Fruit fly (Drosophila melanogaster) whole organism, embryonic: ENCODE measurements around the gene pps.

Source experiments
- Atf3 ChIP-seq: fragments of 200-800 bp; sonication (Bioruptor generic); optimal IDR thresholded peaks from 3 replicates; lab custom pipeline; 2016; ENCODE audit warnings: missing biosample characterization, missing genetic modification characterization
- B-H2 ChIP-seq: fragments of 200-800 bp; sonication (Bioruptor generic); optimal IDR thresholded peaks from 2 replicates; lab custom pipeline; 2018; ENCODE audit warnings: missing biosample characterization, mild to moderate bottlenecking, missing genetic modification characterization
- Blimp-1 ChIP-seq: fragments of 200-800 bp; sonication (Bioruptor generic); optimal IDR thresholded peaks from 3 replicates; lab custom pipeline; 2018; ENCODE audit warnings: missing biosample characterization, missing genetic modification characterization, mild to moderate bottlenecking, moderate library complexity, missing genetic modification reagents
- CG11504 ChIP-seq: fragments of 200-800 bp; sonication (Bioruptor generic); optimal IDR thresholded peaks from 3 replicates; lab custom pipeline; 2019; ENCODE audit warnings: missing biosample characterization, mild to moderate bottlenecking, missing genetic modification characterization, moderate library complexity
- CG11560 ChIP-seq: fragments of 200-800 bp; sonication (Bioruptor generic); IDR thresholded peaks from 3 replicates; pipeline ENCODE4 v1.3.6; 2022; ENCODE audit warnings: missing biosample characterization, missing genetic modification characterization
- CG12744 ChIP-seq: fragments of 200-800 bp; sonication (Bioruptor generic); optimal IDR thresholded peaks from 2 replicates; lab custom pipeline; 2016; ENCODE audit warnings: missing biosample characterization, missing genetic modification characterization
- CG13123 ChIP-seq: fragments of 200-800 bp; sonication (Bioruptor generic); optimal IDR thresholded peaks from 2 replicates; lab custom pipeline; 2016; ENCODE audit warnings: missing biosample characterization, missing genetic modification characterization
- CG13287 ChIP-seq: fragments of 200-800 bp; sonication (Bioruptor generic); IDR thresholded peaks from 2 replicates; pipeline ENCODE4 v1.3.6; 2022; ENCODE audit warnings: missing biosample characterization, missing genetic modification characterization; ENCODE audit not compliant: partially characterized antibody
- CG15514 ChIP-seq: fragments of 200-800 bp; sonication (Bioruptor generic); optimal IDR thresholded peaks from 3 replicates; lab custom pipeline; 2017; ENCODE audit warnings: missing biosample characterization, missing genetic modification characterization, mild to moderate bottlenecking, moderate library complexity, missing genetic modification reagents
- CG18476 ChIP-seq: fragments of 200-800 bp; sonication (Bioruptor generic); optimal IDR thresholded peaks from 2 replicates; lab custom pipeline; 2016; ENCODE audit warnings: missing biosample characterization, mild to moderate bottlenecking, missing genetic modification characterization
- CG2120 ChIP-seq: fragments of 200-800 bp; sonication (Bioruptor generic); optimal IDR thresholded peaks from 3 replicates; lab custom pipeline; 2016; ENCODE audit warnings: missing biosample characterization, missing genetic modification characterization
- CG3163 ChIP-seq: fragments of 200-800 bp; sonication (Bioruptor generic); optimal IDR thresholded peaks from 3 replicates; lab custom pipeline; 2016; ENCODE audit warnings: missing biosample characterization, missing genetic modification characterization
- CG32532 ChIP-seq: fragments of 200-800 bp; sonication (Bioruptor generic); IDR thresholded peaks from 2 replicates; pipeline ENCODE4 v1.3.6; 2022; ENCODE audit warnings: missing biosample characterization, missing genetic modification characterization
- CG6654 ChIP-seq: fragments of 200-800 bp; sonication (Bioruptor generic); optimal IDR thresholded peaks from 2 replicates; lab custom pipeline; 2017; ENCODE audit warnings: missing biosample characterization, mild to moderate bottlenecking, missing genetic modification characterization
- CG6765 ChIP-seq: fragments of 200-800 bp; sonication (Bioruptor generic); optimal IDR thresholded peaks from 3 replicates; lab custom pipeline; 2017; ENCODE audit warnings: missing biosample characterization, mild to moderate bottlenecking, missing genetic modification characterization
- CG7963 ChIP-seq: fragments of 200-800 bp; sonication (Bioruptor generic); IDR thresholded peaks from 3 replicates; pipeline ENCODE4 v1.3.6; 2022; ENCODE audit warnings: missing biosample characterization, missing genetic modification characterization; ENCODE audit not compliant: partially characterized antibody
- Deaf1 ChIP-seq: fragments of 200-800 bp; optimal IDR thresholded peaks from 3 replicates; lab custom pipeline; 2019; ENCODE audit warnings: missing biosample characterization, mild to moderate bottlenecking, missing genetic modification characterization, moderate library complexity
- H2.0 ChIP-seq: fragments of 200-800 bp; sonication (Bioruptor generic); IDR thresholded peaks from 2 replicates; pipeline ENCODE4 v1.3.6; 2022; ENCODE audit warnings: missing biosample characterization, missing genetic modification characterization
- Hey ChIP-seq: fragments of 200-800 bp; sonication (Bioruptor generic); optimal IDR thresholded peaks from 3 replicates; lab custom pipeline; 2018; ENCODE audit warnings: missing biosample characterization, mild to moderate bottlenecking, missing genetic modification characterization
- MBD-R2 ChIP-seq: fragments of 200-800 bp; sonication (Bioruptor generic); IDR thresholded peaks from 2 replicates; pipeline ENCODE4 v1.3.6; 2022; ENCODE audit warnings: missing biosample characterization, missing genetic modification characterization
- Med ChIP-seq: fragments of 200-800 bp; sonication (Bioruptor generic); peaks from one replicate; lab custom pipeline; 2016; ENCODE audit warnings: missing biosample characterization, missing genetic modification characterization, mild to moderate bottlenecking, inconsistent platforms, moderate library complexity
- Mrtf ChIP-seq: fragments of 200-800 bp; sonication (Bioruptor generic); IDR thresholded peaks from 3 replicates; pipeline ENCODE4 v1.3.6; 2022; ENCODE audit warnings: missing biosample characterization, missing genetic modification characterization
- Poxn ChIP-seq: fragments of 200-800 bp; sonication (Bioruptor generic); IDR thresholded peaks from 2 replicates; pipeline ENCODE4 v1.3.6; 2022; ENCODE audit warnings: missing biosample characterization, missing genetic modification characterization
- Rfx ChIP-seq: fragments of 200-800 bp; sonication (Bioruptor generic); IDR thresholded peaks from 2 replicates; pipeline ENCODE4 v1.3.6; 2022; ENCODE audit warnings: missing biosample characterization, missing genetic modification characterization
- Six4 ChIP-seq: fragments of 200-800 bp; sonication (Bioruptor generic); optimal IDR thresholded peaks from 2 replicates; lab custom pipeline; 2016; ENCODE audit warnings: missing biosample characterization, missing genetic modification characterization
- Trl ChIP-seq, 3 experiments: fragments of >200 bp in 2 of 3; fragments of 200-800 bp in 1 of 3; sonication (Bioruptor generic) in 1 of 3; optimal IDR thresholded peaks; 2 replicates in 1 of 3; 3 replicates in 2 of 3; lab custom pipeline; 2016 to 2017; ENCODE audit warnings: missing biosample characterization in 1 of 3, missing genetic modification characterization in 1 of 3
- Usf ChIP-seq: fragments of 200-800 bp; sonication (Bioruptor generic); optimal IDR thresholded peaks from 2 replicates; lab custom pipeline; 2017; ENCODE audit warnings: missing genotype, missing biosample characterization, missing genetic modification characterization
- al ChIP-seq: fragments of 200-800 bp; sonication (Bioruptor generic); IDR thresholded peaks from 2 replicates; pipeline ENCODE4 v1.3.6; 2022; ENCODE audit warnings: missing biosample characterization, missing genetic modification characterization
- cg ChIP-seq: fragments of 200-800 bp; sonication (Bioruptor generic); optimal IDR thresholded peaks from 3 replicates; lab custom pipeline; 2019; ENCODE audit warnings: missing biosample characterization, mild to moderate bottlenecking, missing genetic modification characterization, moderate library complexity
- crc ChIP-seq: fragments of 200-800 bp; sonication (Bioruptor generic); optimal IDR thresholded peaks from 2 replicates; lab custom pipeline; 2016; ENCODE audit warnings: missing biosample characterization, missing genetic modification characterization
- ems ChIP-seq: fragments of 200-800 bp; sonication (Bioruptor generic); optimal IDR thresholded peaks from 3 replicates; lab custom pipeline; 2016; ENCODE audit warnings: missing biosample characterization, missing genetic modification characterization
- exex ChIP-seq: fragments of 200-800 bp; sonication (Bioruptor generic); optimal IDR thresholded peaks from 4 replicates; lab custom pipeline; 2018; ENCODE audit warnings: missing biosample characterization, mild to moderate bottlenecking, missing genetic modification characterization, moderate library complexity
- fu2 ChIP-seq: fragments of 200-800 bp; sonication (Bioruptor generic); optimal IDR thresholded peaks from 2 replicates; lab custom pipeline; 2016; ENCODE audit warnings: missing biosample characterization, missing genetic modification characterization
- grau ChIP-seq: fragments of 200-800 bp; optimal IDR thresholded peaks from 3 replicates; lab custom pipeline; 2019; ENCODE audit warnings: missing biosample characterization, mild to moderate bottlenecking, missing genetic modification characterization, moderate library complexity
- grn ChIP-seq: fragments of 200-800 bp; sonication (Bioruptor generic); optimal IDR thresholded peaks from 3 replicates; lab custom pipeline; 2017; ENCODE audit warnings: missing biosample characterization, missing genetic modification characterization
- gt ChIP-seq: fragments of 200-800 bp; sonication (Bioruptor generic); IDR thresholded peaks from 2 replicates; pipeline ENCODE4 v1.3.6; 2022; ENCODE audit warnings: missing biosample characterization, missing genetic modification characterization
- kni ChIP-seq: fragments of 200-800 bp; sonication (Bioruptor generic); optimal IDR thresholded peaks from 3 replicates; lab custom pipeline; 2017; ENCODE audit warnings: mild to moderate bottlenecking, missing biosample characterization, missing genetic modification reagents, missing genetic modification characterization
- mirr ChIP-seq: fragments of 200-800 bp; sonication (Bioruptor generic); optimal IDR thresholded peaks from 3 replicates; lab custom pipeline; 2018; ENCODE audit warnings: missing biosample characterization, mild to moderate bottlenecking, missing genetic modification characterization
- nau ChIP-seq: fragments of 200-800 bp; sonication (Bioruptor generic); optimal IDR thresholded peaks from 3 replicates; lab custom pipeline; 2017; ENCODE audit warnings: missing biosample characterization, mild to moderate bottlenecking, missing genetic modification characterization, missing genetic modification reagents
- phol ChIP-seq: fragments of 200-800 bp; sonication (Bioruptor generic); optimal IDR thresholded peaks from 3 replicates; lab custom pipeline; 2018; ENCODE audit warnings: missing biosample characterization, mild to moderate bottlenecking, missing genetic modification characterization, moderate library complexity
- sd ChIP-seq: fragments of 200-800 bp; sonication (Bioruptor generic); optimal IDR thresholded peaks from 3 replicates; lab custom pipeline; 2018; ENCODE audit warnings: missing biosample characterization, mild to moderate bottlenecking, missing genetic modification characterization, moderate library complexity
- sim ChIP-seq: fragments of 200-800 bp; sonication (Bioruptor generic); IDR thresholded peaks from 2 replicates; pipeline ENCODE4 v1.3.6; 2022; ENCODE audit warnings: missing biosample characterization, missing genetic modification characterization
- sisA ChIP-seq: fragments of 200-800 bp; sonication (Bioruptor generic); IDR thresholded peaks from 2 replicates; pipeline ENCODE4 v1.3.6; 2022; ENCODE audit warnings: missing biosample characterization, missing genetic modification characterization
- slou ChIP-seq: fragments of 200-800 bp; sonication (Bioruptor generic); optimal IDR thresholded peaks from 3 replicates; lab custom pipeline; 2016; ENCODE audit warnings: missing biosample characterization, missing genetic modification characterization
- stc ChIP-seq: fragments of 200-800 bp; sonication (Bioruptor generic); IDR thresholded peaks from 2 replicates; pipeline ENCODE4 v1.3.6; 2022; ENCODE audit warnings: missing biosample characterization, missing genetic modification characterization
- sug ChIP-seq: fragments of 200-800 bp; optimal IDR thresholded peaks from 2 replicates; lab custom pipeline; 2019; ENCODE audit warnings: missing biosample characterization, mild to moderate bottlenecking, missing genetic modification characterization, moderate library complexity

Gene pps

dm6 chr3R:12365887-12366286 is 47.7 kb upstream of the pps start:
- TF ChIP-seq grn (GFP tag; lab: Kevin White, UChicago) (peak; percentile 67), sd (tag; lab: Kevin White, UChicago) (peak; percentile 44), sim (GFP tag; lab: Robert Waterston, UW) (no peak), kni (GFP tag; lab: Kevin White, UChicago) (no peak), exex (peak; percentile 76), sug (tag; lab: Kevin White, UChicago) (peak; percentile 93), mirr (GFP tag; lab: Kevin White, UChicago) (peak; percentile 56), Poxn (GFP tag; lab: Robert Waterston, UW) (no peak)

DNA sequence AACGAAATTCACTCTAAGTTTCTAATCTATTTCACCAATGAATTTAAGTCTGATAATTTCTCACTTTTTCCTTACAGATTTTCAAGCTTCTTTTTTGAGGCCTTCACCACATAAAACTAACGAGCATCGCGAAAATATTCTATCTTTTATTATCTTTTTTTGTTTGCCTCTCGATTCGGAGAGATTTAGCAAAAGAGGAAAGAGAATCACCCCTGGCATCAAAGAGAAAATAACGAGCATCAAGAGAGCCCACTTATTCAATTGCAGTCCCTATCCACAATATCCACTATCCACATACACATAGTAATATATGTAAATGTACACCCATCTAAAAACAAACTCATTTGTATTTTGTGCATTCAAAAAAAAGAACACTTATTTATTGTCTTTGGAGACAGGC is 46.2 kb upstream of the pps start, which contains the start of gene GstD9:
Gene GstD9, minus strand, starts transcription at position 101 of the 400 bp plus-strand sequence.
- TF ChIP-seq Rfx (GFP tag; lab: Robert Waterston, UW) (no peak), Usf (GFP tag; lab: Kevin White, UChicago) (no peak), CG6654 (GFP tag; lab: Kevin White, UChicago) (no peak), CG3163 (GFP tag; lab: Kevin White, UChicago) (peak; percentile 76), sisA (GFP tag; lab: Robert Waterston, UW) (no peak), CG11560 (tag; lab: Robert Waterston, UW) (no peak), Trl (optimal IDR thresholded peaks at IDR 0.05; lab: Kevin White, UChicago) (peak; percentile 31 to 43), Trl (GFP tag; optimal IDR thresholded peaks at IDR 0.05; lab: Kevin White, UChicago) (no peak)

- TF ChIP-seq CG15514 (GFP tag; lab: Kevin White, UChicago) (peak; percentile 24), al (GFP tag; lab: Robert Waterston, UW) (no peak), Mrtf (no peak), mirr (GFP tag; lab: Kevin White, UChicago) (peak; percentile 43), CG32532 (GFP tag; lab: Robert Waterston, UW) (peak; percentile 40; the same call in 1 of the 2 replicates), slou (GFP tag; lab: Kevin White, UChicago) (no peak), CG13287 (GFP tag; lab: Robert Waterston, UW) (peak; percentile 39; the same call in 1 of the 2 replicates), CG13123 (no peak), Deaf1 (tag; lab: Kevin White, UChicago) (peak; percentile 20), Hey (tag; lab: Kevin White, UChicago) (peak; percentile 18), Med (GFP tag; lab: Kevin White, UChicago) (peak; percentile 84), CG11504 (tag; lab: Kevin White, UChicago) (peak; percentile 50), nau (GFP tag; lab: Kevin White, UChicago) (peak; percentile 6), Blimp-1 (GFP tag; lab: Kevin White, UChicago) (peak; percentile 23), fu2 (GFP tag; lab: Kevin White, UChicago) (peak; percentile 26), CG7963 (GFP tag; lab: Robert Waterston, UW) (peak; percentile 45; the same call in 1 of the 3 replicates), grau (tag; lab: Kevin White, UChicago) (peak; percentile 46), CG2120 (GFP tag; lab: Kevin White, UChicago) (peak; percentile 75), CG12744 (GFP tag; lab: Kevin White, UChicago) (no peak), Atf3 (GFP tag; lab: Kevin White, UChicago) (no peak), Six4 (peak; percentile 33), cg (peak; percentile 76), crc (GFP tag; lab: Kevin White, UChicago) (no peak), ems (GFP tag; lab: Kevin White, UChicago) (no peak), MBD-R2 (GFP tag; lab: Robert Waterston, UW) (no peak), H2.0 (GFP tag; lab: Robert Waterston, UW) (0 out of 2 replicates have a peak, but pooled peaks have one; percentile 4), phol (peak; percentile 28), CG18476 (GFP tag; lab: Kevin White, UChicago) (peak; percentile 7), gt (GFP tag; lab: Robert Waterston, UW) (no peak), CG6765 (GFP tag; lab: Kevin White, UChicago) (peak; percentile 37), stc (GFP tag; lab: Robert Waterston, UW) (peak; percentile 52; the same call in 1 of the 2 replicates), B-H2 (GFP tag; lab: Kevin White, UChicago) (peak; percentile 79)
Observed at dm6 chr3R:12369135-12369792, 44.4 kb upstream of the pps start, which contains the start of gene GstD1. Gene GstD1, minus strand, starts transcription at chr3R:12369268.
